Worm (Caenorhabditis elegans): ENCODE measurements around the gene C45G9.5.

The C45G9.5 gene

DNA sequence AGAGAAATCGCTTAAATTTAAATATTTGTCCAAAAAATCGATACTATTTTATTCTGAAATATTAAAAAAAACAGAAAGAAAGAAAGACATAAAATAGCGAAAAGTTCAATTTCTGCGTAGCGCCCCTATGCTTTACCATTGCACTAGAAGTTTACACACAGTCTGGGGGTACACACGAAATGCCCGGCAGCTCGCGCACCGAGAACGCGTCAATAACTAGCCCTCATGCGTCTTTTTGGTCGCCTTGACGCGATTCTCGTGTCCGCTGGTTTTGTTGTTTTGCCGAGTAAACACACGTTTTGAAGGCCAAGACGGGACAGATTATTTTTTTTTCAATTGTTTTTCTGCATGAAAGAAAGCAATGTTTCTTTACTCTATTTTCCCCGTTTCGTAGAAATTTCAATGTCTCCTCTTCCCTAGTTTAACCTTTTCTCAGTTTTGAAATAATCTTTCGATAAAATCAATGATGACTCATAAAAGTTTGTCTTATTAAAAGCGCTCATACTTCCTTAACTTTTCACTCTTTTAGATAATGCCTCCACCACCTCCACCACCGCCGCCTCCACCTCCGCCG is 29.7 kb upstream of the C45G9.5 start, which contains the start of gene wip-1 (continued):
- peak; percentile 36 for TF ChIP-seq ama-1 (optimal IDR thresholded peaks at IDR 0.05)
- peak; percentile 60 for TF ChIP-seq set-16 (GFP tag; IDR thresholded peaks at IDR 0.05)
- TF ChIP-seq unc-39 (tag; optimal IDR thresholded peaks at IDR 0.05) = peak; percentile 19
- TF ChIP-seq ZK546.5 (tag; optimal IDR thresholded peaks at IDR 0.05) = peak in 1 of 2 experiments; percentile 53
- peak; percentile 79; the same call in 1 of the 2 replicates for TF ChIP-seq nhr-41 (GFP tag; IDR thresholded peaks at IDR 0.05)

ce11 chrIII:5020924-5021323 is 27.0 kb upstream of the C45G9.5 start, which contains the start of gene mdt-11:
Gene mdt-11 (plus strand): TSS chrIII:5021224.
- TF ChIP-seq pqm-1 (tag; optimal IDR thresholded peaks at IDR 0.05) (no peak), aha-1 (tag) (peak; percentile 55), saeg-2 (GFP tag; IDR thresholded peaks at IDR 0.05) (no peak), snpc-1.2 (GFP tag; IDR thresholded peaks at IDR 0.05) (no peak), nhr-111 (GFP tag; optimal IDR thresholded peaks at IDR 0.05) (no peak), arid-1 (GFP tag; conservative IDR thresholded peaks at IDR 0.05) (no peak), dve-1 (tag; optimal IDR thresholded peaks at IDR 0.05; ENCODE audit: insufficient read depth) (no peak), php-3 (GFP tag; IDR thresholded peaks at IDR 0.05) (no peak)

DNA sequence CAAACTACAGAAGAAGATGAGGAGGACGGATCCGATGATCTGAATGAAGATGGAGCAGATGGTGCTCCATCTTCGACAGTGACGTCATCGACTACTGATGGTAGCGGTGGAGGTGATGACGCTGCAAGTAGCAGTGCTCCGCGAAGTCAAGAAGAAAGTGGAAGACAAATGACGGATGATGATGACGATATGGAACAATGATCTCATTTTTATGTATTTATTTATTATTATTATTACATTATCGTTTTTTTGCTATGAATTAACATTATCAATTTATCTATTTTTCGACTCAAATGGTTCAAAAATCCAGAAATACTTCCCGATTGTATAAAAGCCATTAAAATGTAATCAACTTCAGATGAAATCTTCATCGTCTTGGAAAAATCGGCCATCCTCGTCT is 26.2 kb upstream of the C45G9.5 start, which contains the start of gene R144.3:
TSS of gene R144.3 (plus strand) at position 301 of the 400 bp plus-strand sequence.
- TF ChIP-seq hif-1 (tag; optimal IDR thresholded peaks at IDR 0.05) (no peak), dve-1 (tag; optimal IDR thresholded peaks at IDR 0.05; ENCODE audit: insufficient read depth) (no peak), nhr-6 (tag; optimal IDR thresholded peaks at IDR 0.05) (no peak), Y75B8A.6 (GFP tag; IDR thresholded peaks at IDR 0.05) (no peak), madf-5 (GFP tag; IDR thresholded peaks at IDR 0.05) (no peak), duxl-1 (tag; optimal IDR thresholded peaks at IDR 0.05; ENCODE audit: poor library complexity) (no peak), mep-1 (tag; optimal IDR thresholded peaks at IDR 0.05) (no peak), nhr-25 (tag; optimal IDR thresholded peaks at IDR 0.05; ENCODE audit: borderline replicate concordance, insufficient read depth) (no peak), ceh-44 (GFP tag; IDR thresholded peaks at IDR 0.05) (no peak), cey-2 (tag; optimal IDR thresholded peaks at IDR 0.05; ENCODE audit: borderline replicate concordance, insufficient read depth) (no peak), nhr-41 (GFP tag; IDR thresholded peaks at IDR 0.05) (no peak)

DNA sequence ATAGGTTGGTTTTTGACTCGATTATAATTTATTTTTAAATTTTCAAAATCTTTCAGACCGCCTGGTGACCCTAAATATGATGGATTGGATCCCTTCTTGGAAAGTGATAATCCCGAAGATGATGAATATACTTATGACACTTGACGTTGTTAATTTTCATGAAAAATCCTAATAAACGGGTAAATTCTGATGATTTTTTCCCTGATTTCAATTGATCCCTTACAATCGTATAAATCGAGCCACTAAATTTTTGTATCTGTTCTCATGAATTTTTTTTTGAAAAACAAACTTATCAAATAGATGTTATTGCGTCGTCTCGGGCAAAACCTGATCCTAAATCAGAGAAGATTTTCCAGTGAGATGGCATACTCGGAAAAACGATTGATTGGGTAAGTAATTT is 25.0 kb upstream of the C45G9.5 start, which contains the start of gene R144.13:
TSS of gene R144.13 (plus strand) at position 301 of the 400 bp plus-strand sequence.
- TF ChIP-seq mep-1 (tag; optimal IDR thresholded peaks at IDR 0.05) (no peak), nhr-77 (tag; optimal IDR thresholded peaks at IDR 0.05) (no peak), aha-1 (tag) (peak; percentile 19), rbr-2 (tag; optimal IDR thresholded peaks at IDR 0.05) (no peak), zfp-3 (GFP tag; conservative IDR thresholded peaks at IDR 0.05) (no peak), nhr-48 (tag; optimal IDR thresholded peaks at IDR 0.05) (no peak), unc-130 (GFP tag; optimal IDR thresholded peaks at IDR 0.05) (no peak)

ce11 chrIII:5023642-5024041 is 24.3 kb upstream of the C45G9.5 start:
- peak; percentile 92 for TF ChIP-seq aha-1 (tag)
- no peak for TF ChIP-seq madf-5 (GFP tag; IDR thresholded peaks at IDR 0.05)

DNA sequence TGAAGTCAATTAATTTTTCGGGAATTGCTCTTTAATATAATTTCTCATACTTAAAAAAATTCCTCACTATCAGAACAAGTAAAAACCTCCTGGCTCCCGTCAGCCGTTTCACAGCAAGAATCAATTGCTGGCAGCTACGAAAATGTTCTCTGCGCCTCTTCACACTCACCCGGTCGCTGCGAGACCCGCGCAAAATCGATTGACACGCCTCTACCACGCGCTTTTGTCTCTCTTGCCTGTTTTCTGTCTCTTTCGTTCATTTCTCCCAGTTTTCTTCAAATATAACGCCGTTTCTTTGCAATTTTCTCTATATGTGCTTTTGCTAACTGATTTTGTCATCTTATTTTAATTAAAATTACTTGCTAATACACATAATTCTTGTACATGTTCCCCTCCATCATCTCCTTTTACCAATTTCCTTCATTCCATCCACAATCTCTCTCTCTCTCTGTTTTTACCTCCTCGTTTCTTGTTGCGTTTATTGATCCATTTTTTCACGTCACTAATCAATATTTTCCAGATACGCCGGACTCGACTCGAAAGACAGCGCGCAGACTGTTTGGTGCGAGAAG is 23.4 kb upstream of the C45G9.5 start, which contains the start of gene pcf-11:
TSS of gene pcf-11 (plus strand) at position 522 of the 572 bp plus-strand sequence.
- no peak for TF ChIP-seq nhr-102 (tag; optimal IDR thresholded peaks at IDR 0.05)
- peak; percentile 50 for TF ChIP-seq nhr-6 (tag; optimal IDR thresholded peaks at IDR 0.05)
- no peak for TF ChIP-seq ZK337.2 (GFP tag; IDR thresholded peaks at IDR 0.05)
- peak; percentile 52 for TF ChIP-seq nhr-77 (tag; optimal IDR thresholded peaks at IDR 0.05)
- TF ChIP-seq arid-1 (GFP tag; conservative IDR thresholded peaks at IDR 0.05) = no peak
- no peak for TF ChIP-seq F44E2.7 (GFP tag; IDR thresholded peaks at IDR 0.05)
- no peak for TF ChIP-seq daf-12 (tag; optimal IDR thresholded peaks at IDR 0.05)
- TF ChIP-seq unc-130 (GFP tag; optimal IDR thresholded peaks at IDR 0.05) = peak; percentile 7
- no peak for TF ChIP-seq ceh-62 (tag; optimal IDR thresholded peaks at IDR 0.05)
- no peak for TF ChIP-seq nhr-41 (GFP tag; IDR thresholded peaks at IDR 0.05)
- TF ChIP-seq lim-7 (GFP tag; IDR thresholded peaks at IDR 0.05) = no peak
- no peak for TF ChIP-seq Y5F2A.4 (GFP tag; optimal IDR thresholded peaks at IDR 0.05)
- TF ChIP-seq dmd-6 (GFP tag; IDR thresholded peaks at IDR 0.05) = peak; percentile 13; the same call in 1 of the 2 replicates
- no peak; the same call in 1 of the 2 replicates for TF ChIP-seq nhr-42 (GFP tag; IDR thresholded peaks at IDR 0.05)
- TF ChIP-seq F26F4.8 (GFP tag; conservative IDR thresholded peaks at IDR 0.05) = no peak
- TF ChIP-seq lsy-2 (tag; optimal IDR thresholded peaks at IDR 0.05) = peak; percentile 24 to 65
- TF ChIP-seq ZK546.5 (tag; optimal IDR thresholded peaks at IDR 0.05) = no peak
- TF ChIP-seq aha-1 (tag) = peak; percentile 86
